Fruit fly (Drosophila melanogaster): ENCODE data around the gene LysX.

LysX gene

DNA sequence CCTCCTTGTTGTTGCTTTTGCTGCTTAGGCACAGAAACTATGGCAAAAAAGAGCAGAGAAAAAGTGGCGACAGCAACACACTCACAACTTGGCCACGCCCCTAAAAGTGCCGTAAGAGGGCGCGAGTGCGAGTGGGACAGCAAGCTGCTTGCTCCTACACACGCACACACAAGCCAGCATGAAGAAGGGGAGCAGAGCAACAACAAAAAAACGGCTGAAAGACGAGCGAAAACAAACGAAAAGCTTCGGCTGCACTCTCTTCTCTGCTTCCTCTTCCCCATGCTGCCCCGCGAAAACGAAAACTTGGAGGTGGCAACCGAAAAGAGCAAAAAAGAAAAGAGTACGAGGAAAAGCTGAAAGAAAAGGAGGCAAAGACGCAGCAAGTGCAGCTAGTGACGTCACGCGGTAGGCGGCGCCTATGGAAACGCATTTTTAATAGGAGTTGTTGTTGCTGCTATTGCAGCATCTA lies 17.0 kb downstream of the LysX start (continued):
- TF ChIP-seq gt (GFP tag; IDR thresholded peaks at IDR 0.05) (no peak), Side (GFP tag; optimal IDR thresholded peaks at IDR 0.05) (no peak), Ets65A (GFP tag) (no peak), CG11695 (GFP tag; IDR thresholded peaks at IDR 0.05) (no peak), cg (GFP tag; optimal IDR thresholded peaks at IDR 0.05) (peak; percentile 88), CG13287 (GFP tag; IDR thresholded peaks at IDR 0.05; ENCODE audit: partially characterized antibody) (peak; percentile 47; the same call in 1 of the 2 replicates)

DNA sequence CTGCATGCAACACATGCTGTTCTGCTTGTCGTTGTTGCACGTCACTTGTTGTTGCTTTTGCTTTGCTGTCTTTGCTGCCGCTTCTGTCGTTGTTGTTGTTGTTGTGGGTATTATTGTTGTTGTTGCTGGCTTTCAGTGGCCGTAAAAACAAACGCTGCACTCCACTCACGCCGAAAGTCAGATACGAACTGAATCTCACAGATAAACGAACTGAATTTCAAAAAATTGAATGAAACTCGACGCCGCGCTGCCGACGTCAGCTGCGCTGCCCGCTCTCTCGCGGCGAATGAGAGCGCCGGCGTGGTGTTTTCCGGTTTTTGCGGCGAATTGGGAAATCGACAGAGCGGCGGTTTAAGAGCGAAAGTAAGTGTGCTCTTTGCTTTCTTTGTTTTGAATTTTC lies 18.0 kb downstream of the LysX start, which contains the start of gene bab2:
bab2 (minus strand) TSS at position 192 of the 400 bp plus-strand sequence.
- TF ChIP-seq E2f2 (GFP tag; IDR thresholded peaks at IDR 0.05) (no peak; the same call in 1 of the 2 replicates), CG1647 (GFP tag; optimal IDR thresholded peaks at IDR 0.05) (no peak), unpg (GFP tag; optimal IDR thresholded peaks at IDR 0.05) (peak; percentile 22), kni (GFP tag; optimal IDR thresholded peaks at IDR 0.05) (peak; percentile 50), ase (GFP tag; IDR thresholded peaks at IDR 0.05) (no peak), Drgx (GFP tag; IDR thresholded peaks at IDR 0.05) (no peak), nerfin-1 (tag; optimal IDR thresholded peaks at IDR 0.05) (peak; percentile 24), cg (GFP tag; optimal IDR thresholded peaks at IDR 0.05) (peak; percentile 50), CG4820 (GFP tag; optimal IDR thresholded peaks at IDR 0.05) (no peak), chif (GFP tag; optimal IDR thresholded peaks at IDR 0.05) (no peak), lmd (GFP tag; IDR thresholded peaks at IDR 0.05) (no peak), CG16815 (GFP tag; optimal IDR thresholded peaks at IDR 0.05) (no peak), CG16813 (GFP tag; IDR thresholded peaks at IDR 0.05; ENCODE audit: partially characterized antibody) (peak; percentile 8; the same call in 1 of the 3 replicates), grn (GFP tag; optimal IDR thresholded peaks at IDR 0.05) (peak; percentile 43), Chrac-16 (GFP tag; optimal IDR thresholded peaks at IDR 0.05) (no peak), fd3F (GFP tag; optimal IDR thresholded peaks at IDR 0.05) (no peak), Hmx (GFP tag; optimal IDR thresholded peaks at IDR 0.05) (no peak), inv (GFP tag; IDR thresholded peaks at IDR 0.05; ENCODE audit: partially characterized antibody) (no peak), sens-2 (GFP tag; IDR thresholded peaks at IDR 0.05) (no peak), Med (GFP tag) (peak; percentile 90), Asciz (GFP tag; optimal IDR thresholded peaks at IDR 0.05) (no peak), Bteb2 (GFP tag; optimal IDR thresholded peaks at IDR 0.05) (no peak), NFAT (GFP tag; IDR thresholded peaks at IDR 0.05) (no peak), CG6654 (GFP tag; optimal IDR thresholded peaks at IDR 0.05) (no peak), Fer1 (GFP tag; optimal IDR thresholded peaks at IDR 0.05) (no peak), luna (GFP tag; optimal IDR thresholded peaks at IDR 0.05) (no peak), CG6689 (GFP tag; IDR thresholded peaks at IDR 0.05) (no peak), ATbp (GFP tag; optimal IDR thresholded peaks at IDR 0.05) (no peak), CG11093 (GFP tag; IDR thresholded peaks at IDR 0.05) (no peak), CTCF (GFP tag; optimal IDR thresholded peaks at IDR 0.05) (no peak), CG15073 (GFP tag; optimal IDR thresholded peaks at IDR 0.05) (no peak), Ets97D (GFP tag; optimal IDR thresholded peaks at IDR 0.05) (no peak), CG7271 (tag; optimal IDR thresholded peaks at IDR 0.05) (no peak), CG14860 (GFP tag; IDR thresholded peaks at IDR 0.05; ENCODE audit: partially characterized antibody) (no peak), ttk (GFP tag; IDR thresholded peaks at IDR 0.05) (no peak), Tbp (GFP tag; optimal IDR thresholded peaks at IDR 0.05) (no peak), CG12769 (tag; optimal IDR thresholded peaks at IDR 0.05) (peak; percentile 37), E2f1 (GFP tag; IDR thresholded peaks at IDR 0.05) (no peak), fd64A (GFP tag; optimal IDR thresholded peaks at IDR 0.05) (peak; percentile 46), odd (GFP tag; optimal IDR thresholded peaks at IDR 0.05) (peak; percentile 11), CG4707 (GFP tag; optimal IDR thresholded peaks at IDR 0.05) (peak; percentile 31), maf-S (GFP tag; optimal IDR thresholded peaks at IDR 0.05) (no peak), CG6854 (GFP tag; optimal IDR thresholded peaks at IDR 0.05) (no peak), CG14441 (GFP tag; IDR thresholded peaks at IDR 0.05) (no peak), Doc2 (GFP tag; IDR thresholded peaks at IDR 0.05) (no peak), tap (tag; optimal IDR thresholded peaks at IDR 0.05) (no peak)
